Fruit fly (Drosophila melanogaster) whole organism, wandering third instar larva: ENCODE measurements around the gene Sptz.

Experiments
- CG9705 ChIP-seq: fragments of 200-800 bp; sonication (Bioruptor generic); optimal IDR thresholded peaks from 2 replicates; lab custom pipeline; 2018; ENCODE audit warnings: missing biosample characterization, mild to moderate bottlenecking, missing genetic modification characterization
- fru ChIP-seq: fragments of 200-800 bp; sonication (Bioruptor generic); optimal IDR thresholded peaks from 3 replicates; lab custom pipeline; 2016; ENCODE audit warnings: missing biosample characterization, mild to moderate bottlenecking, missing genetic modification characterization
- woc ChIP-seq: sonication (Bioruptor generic); optimal IDR thresholded peaks from 2 replicates; lab custom pipeline; 2016; ENCODE audit warnings: missing biosample characterization, mild to moderate bottlenecking, missing genetic modification characterization

- TF ChIP-seq fru (no peak), CG9705 (GFP tag; lab: Kevin White, UChicago) (no peak), woc (GFP tag; lab: Kevin White, UChicago) (no peak)
These were observed 46.8 kb upstream of the Sptz start for dm6 chr3R:11375142-11375541.
